Worm (Caenorhabditis elegans) whole organism, early embryonic: ENCODE measurements around the gene lron-13.
"Not testable (repeated sequence)": the region's sequence is repeated elsewhere in the genome, so short reads cannot be mapped to it uniquely, and the experiment has no call there.

Experiments
- B0310.2 ChIP-seq: sonication (generic microtip); optimal IDR thresholded peaks from 2 replicates; lab custom pipeline; 2016; ENCODE audit warnings: mild to moderate bottlenecking, missing genetic modification characterization, missing compliant biosample characterization
- F13C5.2 ChIP-seq: sonication (generic microtip); optimal IDR thresholded peaks from 2 replicates; lab custom pipeline; 2017; ENCODE audit warnings: mild to moderate bottlenecking, missing genetic modification characterization, inconsistent platforms, missing compliant biosample characterization
- aly-1 ChIP-seq: sonication (generic microtip); optimal IDR thresholded peaks from 2 replicates; lab custom pipeline; 2016; ENCODE audit warnings: missing genetic modification characterization, missing compliant biosample characterization
- ama-1 ChIP-seq: fragments of 150-350 bp; optimal IDR thresholded peaks from 2 replicates; lab custom pipeline; 2014
- ceh-13 ChIP-seq: fragments of 200-800 bp; sonication (Bioruptor generic); optimal IDR thresholded peaks from 2 replicates; lab custom pipeline; 2018; ENCODE audit warnings: mild to moderate bottlenecking, missing genetic modification characterization, missing compliant biosample characterization
- ceh-36 ChIP-seq: sonication (generic microtip); optimal IDR thresholded peaks from 2 replicates; lab custom pipeline; 2016; ENCODE audit warnings: missing genetic modification characterization, inconsistent platforms, missing compliant biosample characterization
- ets-7 ChIP-seq: sonication (generic microtip); optimal IDR thresholded peaks from 2 replicates; lab custom pipeline; 2016; ENCODE audit warnings: missing genotype, missing genetic modification characterization, missing compliant biosample characterization
- flt-1 ChIP-seq: fragments of 200-800 bp; sonication (Bioruptor generic); IDR thresholded peaks from 2 replicates; pipeline ENCODE4 v1.3.6; 2022; ENCODE audit warnings: missing genetic modification characterization, missing compliant biosample characterization
- hmbx-1 ChIP-seq: sonication (generic microtip); optimal IDR thresholded peaks from 2 replicates; lab custom pipeline; 2016; ENCODE audit warnings: mild to moderate bottlenecking, missing genetic modification characterization, missing compliant biosample characterization
- hmg-4 ChIP-seq: fragments of 200-800 bp; sonication (Bioruptor generic); optimal IDR thresholded peaks from 2 replicates; lab custom pipeline; 2018; ENCODE audit warnings: mild to moderate bottlenecking, missing genetic modification characterization, missing compliant biosample characterization
- hnd-1 ChIP-seq: sonication (generic microtip); optimal IDR thresholded peaks from 2 replicates; lab custom pipeline; 2016; ENCODE audit warnings: missing genetic modification characterization, missing compliant biosample characterization
- pes-1 ChIP-seq: fragments of 200-800 bp; sonication (Bioruptor generic); IDR thresholded peaks from 2 replicates; pipeline ENCODE4 v1.3.6; 2022; ENCODE audit warnings: missing genetic modification reagents, missing genetic modification characterization, missing compliant biosample characterization
- scrt-1 ChIP-seq: fragments of 200-800 bp; sonication (Bioruptor generic); IDR thresholded peaks from 2 replicates; pipeline ENCODE4 v1.3.6; 2022; ENCODE audit warnings: missing genetic modification characterization, missing compliant biosample characterization
- sea-1 ChIP-seq: fragments of 200-800 bp; sonication (Bioruptor generic); conservative IDR thresholded peaks from 2 replicates; pipeline ENCODE4 v1.3.6; 2022; ENCODE audit warnings: missing genetic modification characterization, missing compliant biosample characterization
- tbx-11 ChIP-seq: fragments of 200-800 bp; sonication (Bioruptor generic); IDR thresholded peaks from 2 replicates; pipeline ENCODE4 v1.3.6; 2022; ENCODE audit warnings: missing genetic modification characterization, missing compliant biosample characterization
- tbx-37 ChIP-seq: fragments of 200-800 bp; sonication (Bioruptor generic); conservative IDR thresholded peaks from 2 replicates; pipeline ENCODE4 v1.3.6; 2022; ENCODE audit warnings: missing genetic modification reagents, missing genetic modification characterization, missing compliant biosample characterization
- tra-4 ChIP-seq: sonication (generic microtip); optimal IDR thresholded peaks from 2 replicates; lab custom pipeline; 2017; ENCODE audit warnings: missing genetic modification characterization, missing compliant biosample characterization

lron-13 gene

ce11 chrIII:13527424-13528097 lies at the start of gene lron-13:
Gene lron-13, plus strand, starts transcription at chrIII:13527438.
- TF ChIP-seq hmg-4 (GFP tag; lab: Kevin White, UChicago), result peak; percentile 34
- no peak for TF ChIP-seq tra-4 (tag; lab: Kevin White, UChicago)
- TF ChIP-seq F13C5.2, result no peak

DNA sequence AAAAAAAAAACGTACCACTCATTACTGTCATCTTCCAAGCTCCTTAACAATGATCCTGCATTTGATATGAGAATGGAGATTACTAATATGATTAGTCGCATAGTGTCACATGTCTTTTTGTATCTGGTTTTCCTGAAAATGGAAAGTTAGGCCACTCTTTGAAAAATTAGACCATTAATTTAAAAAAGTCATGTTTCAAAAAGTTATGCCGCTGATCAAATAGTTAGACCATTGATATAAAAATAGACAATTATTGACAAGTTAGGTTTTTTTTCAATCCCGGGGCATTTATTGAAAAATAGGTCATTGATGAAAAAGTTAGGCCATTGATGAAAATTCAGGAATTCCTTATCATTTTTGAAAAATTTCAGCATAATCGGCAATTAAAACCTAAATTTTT lies 43.2 kb upstream of the lron-13 start, which contains the start of gene acc-4:
Gene acc-4 (minus strand): TSS at position 101 of the 400 bp plus-strand sequence.
- TF ChIP-seq tbx-11 (GFP tag; lab: Robert Waterston, UW) (no peak), tra-4 (tag; lab: Kevin White, UChicago) (no peak), ama-1 (no peak), F13C5.2 (no peak), hmbx-1 (tag; lab: Kevin White, UChicago) (no peak), hmg-4 (GFP tag; lab: Kevin White, UChicago) (no peak), ets-7 (tag; lab: Kevin White, UChicago) (no peak), aly-1 (tag; lab: Kevin White, UChicago) (no peak), scrt-1 (no peak), tbx-37 (GFP tag; lab: Robert Waterston, UW) (no peak), pes-1 (GFP tag; lab: Robert Waterston, UW) (no peak), sea-1 (GFP tag; lab: Robert Waterston, UW) (no peak), B0310.2 (no peak), hnd-1 (tag; lab: Kevin White, UChicago) (no peak)

ce11 chrIII:13492377-13492776 lies 34.9 kb upstream of the lron-13 start, which contains the start of gene twk-40:
Gene twk-40, minus strand, starts transcription at chrIII:13492477.
- TF ChIP-seq F13C5.2, result no peak
- no peak for TF ChIP-seq tbx-11 (GFP tag; lab: Robert Waterston, UW)
- TF ChIP-seq tra-4 (tag; lab: Kevin White, UChicago), result no peak
- no peak for TF ChIP-seq pes-1 (GFP tag; lab: Robert Waterston, UW)
- TF ChIP-seq aly-1 (tag; lab: Kevin White, UChicago), result no peak
- TF ChIP-seq flt-1 (GFP tag; lab: Robert Waterston, UW), result no peak
- no peak for TF ChIP-seq hmbx-1 (tag; lab: Kevin White, UChicago)
- TF ChIP-seq hnd-1 (tag; lab: Kevin White, UChicago), result no peak
- TF ChIP-seq ets-7 (tag; lab: Kevin White, UChicago), result no peak
- TF ChIP-seq ceh-13 (GFP tag; lab: Kevin White, UChicago), result no peak
- no peak for TF ChIP-seq hmg-4 (GFP tag; lab: Kevin White, UChicago)
- TF ChIP-seq sea-1 (GFP tag; lab: Robert Waterston, UW), result no peak
- TF ChIP-seq scrt-1, result no peak
- TF ChIP-seq ama-1, result no peak
- no peak for TF ChIP-seq tbx-37 (GFP tag; lab: Robert Waterston, UW)
- TF ChIP-seq ceh-36 (tag; lab: Kevin White, UChicago), result no peak
- no peak for TF ChIP-seq B0310.2

- TF ChIP-seq tbx-37 (GFP tag; lab: Robert Waterston, UW) (no peak), flt-1 (GFP tag; lab: Robert Waterston, UW) (no peak), ama-1 (no peak), tbx-11 (GFP tag; lab: Robert Waterston, UW) (no peak), hmbx-1 (tag; lab: Kevin White, UChicago) (no peak), B0310.2 (no peak), ceh-36 (tag; lab: Kevin White, UChicago) (no peak), hnd-1 (tag; lab: Kevin White, UChicago) (no peak), ets-7 (tag; lab: Kevin White, UChicago) (no peak), hmg-4 (GFP tag; lab: Kevin White, UChicago) (no peak), aly-1 (tag; lab: Kevin White, UChicago) (no peak), scrt-1 (no peak)
These were observed 31.7 kb upstream of the lron-13 start, which contains the start of gene T28A8.2 for ce11 chrIII:13495571-13495970. Gene T28A8.2, minus strand, starts transcription at chrIII:13495671.

DNA sequence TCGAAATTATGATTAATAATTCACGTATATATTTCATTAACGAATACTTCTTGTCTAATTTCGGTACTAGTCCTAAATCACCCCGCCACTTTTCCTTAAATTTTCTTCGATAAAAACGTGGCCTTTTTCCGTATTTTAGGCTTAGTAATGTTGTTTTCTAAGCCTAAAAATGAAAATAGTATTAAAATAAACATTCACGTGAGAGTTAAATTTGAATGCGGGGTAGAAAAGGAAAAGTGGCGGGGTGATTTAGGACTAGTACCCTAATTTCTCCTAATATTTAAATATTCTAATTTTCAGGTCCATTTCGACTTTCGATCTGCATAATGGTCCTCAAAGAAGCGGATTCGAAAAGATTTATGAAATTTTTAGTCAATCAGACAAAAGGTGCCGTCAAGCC lies 28.3 kb upstream of the lron-13 start, which contains the start of gene T28A8.6:
Gene T28A8.6 (plus strand): TSS at position 301 of the 400 bp plus-strand sequence.
- not testable (repeated sequence) for TF ChIP-seq hmg-4 (GFP tag; lab: Kevin White, UChicago); scrt-1; tbx-11 (GFP tag; lab: Robert Waterston, UW)

- TF ChIP-seq hmbx-1 (tag; lab: Kevin White, UChicago), result no peak
- no peak for TF ChIP-seq ceh-13 (GFP tag; lab: Kevin White, UChicago)
- no peak for TF ChIP-seq hmg-4 (GFP tag; lab: Kevin White, UChicago)
- TF ChIP-seq tbx-11 (GFP tag; lab: Robert Waterston, UW), result no peak
- TF ChIP-seq ets-7 (tag; lab: Kevin White, UChicago), result no peak
- no peak for TF ChIP-seq aly-1 (tag; lab: Kevin White, UChicago)
- TF ChIP-seq ceh-36 (tag; lab: Kevin White, UChicago), result no peak
- TF ChIP-seq B0310.2, result no peak
- no peak for TF ChIP-seq hnd-1 (tag; lab: Kevin White, UChicago)
- no peak for TF ChIP-seq tra-4 (tag; lab: Kevin White, UChicago)
- TF ChIP-seq sea-1 (GFP tag; lab: Robert Waterston, UW), result no peak
- no peak for TF ChIP-seq F13C5.2
- TF ChIP-seq scrt-1, result no peak
- no peak for TF ChIP-seq pes-1 (GFP tag; lab: Robert Waterston, UW)
- no peak for TF ChIP-seq tbx-37 (GFP tag; lab: Robert Waterston, UW)
- no peak for TF ChIP-seq ama-1
- TF ChIP-seq flt-1 (GFP tag; lab: Robert Waterston, UW), result no peak
These were observed 25.6 kb upstream of the lron-13 start, which contains the start of gene T28A8.5 for ce11 chrIII:13501599-13501998. Gene T28A8.5, plus strand, starts transcription at chrIII:13501630.

ce11 chrIII:13502513-13502912 lies 24.7 kb upstream of the lron-13 start, which contains the start of gene T28A8.8:
Gene T28A8.8, plus strand, starts transcription at chrIII:13502813.
- TF ChIP-seq ceh-36 (tag; lab: Kevin White, UChicago) (no peak), aly-1 (tag; lab: Kevin White, UChicago) (no peak), ets-7 (tag; lab: Kevin White, UChicago) (no peak), sea-1 (GFP tag; lab: Robert Waterston, UW) (no peak), ceh-13 (GFP tag; lab: Kevin White, UChicago) (no peak), flt-1 (GFP tag; lab: Robert Waterston, UW) (no peak), hmbx-1 (tag; lab: Kevin White, UChicago) (no peak), hmg-4 (GFP tag; lab: Kevin White, UChicago) (no peak), scrt-1 (no peak), ama-1 (no peak)
